Fruit fly (Drosophila melanogaster) whole organism, embryonic: ENCODE data around the gene CG9133.

Experiments
- CG10366 ChIP-seq: fragments of 200-800 bp; sonication (Bioruptor generic); IDR thresholded peaks from 2 replicates; pipeline ENCODE4 v1.3.6; 2022; ENCODE audit warnings: missing biosample characterization, missing genetic modification characterization
- CG11456 ChIP-seq: fragments of 200-800 bp; sonication (Bioruptor generic); IDR thresholded peaks from 3 replicates; pipeline ENCODE4 v1.3.6; 2022; ENCODE audit warnings: missing biosample characterization, missing genetic modification characterization
- CG12744 ChIP-seq: fragments of 200-800 bp; sonication (Bioruptor generic); optimal IDR thresholded peaks from 2 replicates; lab custom pipeline; 2016; ENCODE audit warnings: missing biosample characterization, missing genetic modification characterization
- CG12769 ChIP-seq: fragments of 200-800 bp; sonication (Bioruptor generic); optimal IDR thresholded peaks from 2 replicates; lab custom pipeline; 2019; ENCODE audit warnings: missing biosample characterization, mild to moderate bottlenecking, missing genetic modification characterization, moderate library complexity
- CG15601 ChIP-seq: fragments of 200-800 bp; sonication (Bioruptor generic); optimal IDR thresholded peaks from 3 replicates; lab custom pipeline; 2019; ENCODE audit warnings: missing biosample characterization, mild to moderate bottlenecking, missing genetic modification characterization, moderate library complexity
- CG18476 ChIP-seq: fragments of 200-800 bp; sonication (Bioruptor generic); optimal IDR thresholded peaks from 2 replicates; lab custom pipeline; 2016; ENCODE audit warnings: missing biosample characterization, mild to moderate bottlenecking, missing genetic modification characterization
- CG18764 ChIP-seq: fragments of 200-800 bp; sonication (Bioruptor generic); optimal IDR thresholded peaks from 3 replicates; lab custom pipeline; 2016; ENCODE audit warnings: missing biosample characterization, missing genetic modification characterization
- CG3163 ChIP-seq: fragments of 200-800 bp; sonication (Bioruptor generic); optimal IDR thresholded peaks from 3 replicates; lab custom pipeline; 2016; ENCODE audit warnings: missing biosample characterization, missing genetic modification characterization
- CG6175 ChIP-seq: fragments of 200-800 bp; sonication (Bioruptor generic); IDR thresholded peaks from 3 replicates; pipeline ENCODE4 v1.3.6; 2022; ENCODE audit warnings: missing biosample characterization, missing genetic modification characterization
- CG6689 ChIP-seq: fragments of 200-800 bp; sonication (Bioruptor generic); IDR thresholded peaks from 2 replicates; pipeline ENCODE4 v1.3.6; 2022; ENCODE audit warnings: missing biosample characterization, missing genetic modification characterization
- CG6791 ChIP-seq: fragments of 200-800 bp; sonication (Bioruptor generic); IDR thresholded peaks from 3 replicates; pipeline ENCODE4 v1.3.6; 2022; ENCODE audit warnings: missing biosample characterization, missing genetic modification characterization; ENCODE audit not compliant: partially characterized antibody
- CG6854 ChIP-seq: fragments of 200-800 bp; sonication (Bioruptor generic); optimal IDR thresholded peaks from 3 replicates; lab custom pipeline; 2017; ENCODE audit warnings: missing biosample characterization, mild to moderate bottlenecking, missing genetic modification characterization
- CG8089 ChIP-seq: fragments of 200-800 bp; sonication (Bioruptor generic); optimal IDR thresholded peaks from 3 replicates; lab custom pipeline; 2016; ENCODE audit warnings: missing biosample characterization, missing genetic modification characterization
- CG8290 ChIP-seq, 3 experiments: fragments of 200-800 bp; sonication (Bioruptor generic); optimal IDR thresholded peaks; 2 replicates each; lab custom pipeline; 2016 to 2019; ENCODE audit warnings: missing biosample characterization in 3 of 3, missing genetic modification characterization in 3 of 3, mild to moderate bottlenecking in 2 of 3, moderate library complexity in 1 of 3
- CG9727 ChIP-seq: fragments of 200-800 bp; sonication (Bioruptor generic); optimal IDR thresholded peaks from 3 replicates; lab custom pipeline; 2017; ENCODE audit warnings: missing biosample characterization, mild to moderate bottlenecking, missing genetic modification characterization
- ERR ChIP-seq: fragments of 200-800 bp; sonication (Bioruptor generic); optimal IDR thresholded peaks from 2 replicates; lab custom pipeline; 2016; ENCODE audit warnings: missing biosample characterization, missing genetic modification characterization
- HmgZ ChIP-seq: fragments of 200-800 bp; sonication (Bioruptor generic); optimal IDR thresholded peaks from 2 replicates; lab custom pipeline; 2018; ENCODE audit warnings: missing biosample characterization, mild to moderate bottlenecking, missing genetic modification characterization
- Hr78 ChIP-seq, 2 experiments: fragments of 200-800 bp in 1 of 2; fragments of >200 bp in 1 of 2; sonication (Bioruptor generic) in 1 of 2; optimal IDR thresholded peaks; 2 replicates each; lab custom pipeline; 2017 to 2019; ENCODE audit warnings: missing biosample characterization in 2 of 2, missing genetic modification characterization in 2 of 2, mild to moderate bottlenecking in 1 of 2, moderate library complexity in 1 of 2
- Jarid2 ChIP-seq: fragments of 200-800 bp; sonication (Bioruptor generic); optimal IDR thresholded peaks from 3 replicates; lab custom pipeline; 2017; ENCODE audit warnings: mild to moderate bottlenecking, missing biosample characterization, missing genetic modification reagents, missing genetic modification characterization
- Med ChIP-seq: fragments of 200-800 bp; sonication (Bioruptor generic); peaks from one replicate; lab custom pipeline; 2016; ENCODE audit warnings: missing biosample characterization, missing genetic modification characterization, mild to moderate bottlenecking, inconsistent platforms, moderate library complexity
- Ssrp ChIP-seq: fragments of 200-800 bp; sonication (Bioruptor generic); optimal IDR thresholded peaks from 2 replicates; lab custom pipeline; 2018; ENCODE audit warnings: missing biosample characterization, mild to moderate bottlenecking, missing genetic modification characterization, moderate library complexity
- Trl ChIP-seq, 3 experiments: fragments of >200 bp in 2 of 3; fragments of 200-800 bp in 1 of 3; sonication (Bioruptor generic) in 1 of 3; optimal IDR thresholded peaks; 2 replicates in 1 of 3; 3 replicates in 2 of 3; lab custom pipeline; 2016 to 2017; ENCODE audit warnings: missing biosample characterization in 1 of 3, missing genetic modification characterization in 1 of 3
- ap ChIP-seq: fragments of 200-800 bp; sonication (Bioruptor generic); IDR thresholded peaks from 2 replicates; pipeline ENCODE4 v1.3.6; 2022; ENCODE audit warnings: missing biosample characterization, missing genetic modification characterization
- az2 ChIP-seq: fragments of 200-800 bp; sonication (Bioruptor generic); optimal IDR thresholded peaks from 3 replicates; lab custom pipeline; 2016; ENCODE audit warnings: missing biosample characterization, missing genetic modification characterization
- cg ChIP-seq: fragments of 200-800 bp; sonication (Bioruptor generic); optimal IDR thresholded peaks from 3 replicates; lab custom pipeline; 2019; ENCODE audit warnings: missing biosample characterization, mild to moderate bottlenecking, missing genetic modification characterization, moderate library complexity
- chinmo ChIP-seq: fragments of 200-800 bp; sonication (Bioruptor generic); IDR thresholded peaks from 4 replicates; pipeline ENCODE4 v1.3.6; 2022; ENCODE audit warnings: missing biosample characterization, missing genetic modification characterization; ENCODE audit not compliant: partially characterized antibody
- ftz-f1 ChIP-seq: fragments of 200-800 bp; sonication (Bioruptor generic); optimal IDR thresholded peaks from 2 replicates; lab custom pipeline; 2016; ENCODE audit warnings: missing biosample characterization, missing genetic modification characterization
- gcm ChIP-seq: fragments of 200-800 bp; sonication (Bioruptor generic); optimal IDR thresholded peaks from 2 replicates; lab custom pipeline; 2019; ENCODE audit warnings: missing biosample characterization, mild to moderate bottlenecking, missing genetic modification characterization, moderate library complexity
- gcm2 ChIP-seq: fragments of 200-800 bp; sonication (Bioruptor generic); optimal IDR thresholded peaks from 2 replicates; lab custom pipeline; 2016; ENCODE audit warnings: missing biosample characterization, missing genetic modification characterization
- gt ChIP-seq: fragments of 200-800 bp; sonication (Bioruptor generic); IDR thresholded peaks from 2 replicates; pipeline ENCODE4 v1.3.6; 2022; ENCODE audit warnings: missing biosample characterization, missing genetic modification characterization
- ham ChIP-seq: fragments of 200-800 bp; sonication (Bioruptor generic); IDR thresholded peaks from 2 replicates; pipeline ENCODE4 v1.3.6; 2022; ENCODE audit warnings: missing biosample characterization, missing genetic modification characterization
- hkb ChIP-seq, 2 experiments: fragments of 200-800 bp in 1 of 2; fragments of >200 bp in 1 of 2; sonication (Bioruptor generic) in 1 of 2; IDR thresholded peaks in 1 of 2; optimal IDR thresholded peaks in 1 of 2; 2 replicates each; pipeline versions ENCODE4 v1.3.6 to Lab custom; 2017 to 2022; ENCODE audit warnings: missing biosample characterization in 1 of 2, missing genetic modification characterization in 1 of 2
- jigr1 ChIP-seq: fragments of 200-800 bp; sonication (Bioruptor generic); IDR thresholded peaks from 3 replicates; pipeline ENCODE4 v1.3.6; 2022; ENCODE audit warnings: missing biosample characterization, missing genetic modification characterization
- jumu ChIP-seq: fragments of 200-800 bp; sonication (Bioruptor generic); optimal IDR thresholded peaks from 3 replicates; lab custom pipeline; 2016; ENCODE audit warnings: missing biosample characterization, missing genetic modification characterization
- lola ChIP-seq, 3 experiments: fragments of >200 bp in 2 of 3; fragments of 200-800 bp in 1 of 3; sonication (Bioruptor generic) in 1 of 3; optimal IDR thresholded peaks; 2 replicates each; lab custom pipeline; 2017 to 2019; ENCODE audit warnings: missing biosample characterization in 3 of 3, missing genetic modification characterization in 3 of 3, mild to moderate bottlenecking in 1 of 3, moderate library complexity in 1 of 3
- odd ChIP-seq: fragments of 200-800 bp; sonication (Bioruptor generic); optimal IDR thresholded peaks from 2 replicates; lab custom pipeline; 2017; ENCODE audit warnings: missing biosample characterization, mild to moderate bottlenecking, missing genetic modification characterization
- rib ChIP-seq: fragments of 200-800 bp; sonication (Bioruptor generic); IDR thresholded peaks from 2 replicates; pipeline ENCODE4 v1.3.6; 2022; ENCODE audit warnings: missing biosample characterization, missing genetic modification characterization
- row ChIP-seq: fragments of 200-800 bp; sonication (Bioruptor generic); IDR thresholded peaks from 3 replicates; pipeline ENCODE4 v1.3.6; 2022; ENCODE audit warnings: missing biosample characterization, missing genetic modification characterization
- scrt ChIP-seq: fragments of 200-800 bp; sonication (Bioruptor generic); optimal IDR thresholded peaks from 2 replicates; lab custom pipeline; 2018; ENCODE audit warnings: missing biosample characterization, mild to moderate bottlenecking, missing genetic modification characterization, moderate library complexity
- sd ChIP-seq: fragments of 200-800 bp; sonication (Bioruptor generic); optimal IDR thresholded peaks from 3 replicates; lab custom pipeline; 2018; ENCODE audit warnings: missing biosample characterization, mild to moderate bottlenecking, missing genetic modification characterization, moderate library complexity
- sens-2 ChIP-seq: fragments of 200-800 bp; sonication (Bioruptor generic); IDR thresholded peaks from 2 replicates; pipeline ENCODE4 v1.3.6; 2022; ENCODE audit warnings: missing biosample characterization, missing genetic modification characterization
- sima ChIP-seq: fragments of 200-800 bp; sonication (Bioruptor generic); optimal IDR thresholded peaks from 2 replicates; lab custom pipeline; 2016; ENCODE audit warnings: missing biosample characterization, missing genetic modification characterization
- sug ChIP-seq: fragments of 200-800 bp; optimal IDR thresholded peaks from 2 replicates; lab custom pipeline; 2019; ENCODE audit warnings: missing biosample characterization, mild to moderate bottlenecking, missing genetic modification characterization, moderate library complexity
- unpg ChIP-seq: fragments of 200-800 bp; sonication (Bioruptor generic); optimal IDR thresholded peaks from 3 replicates; lab custom pipeline; 2018; ENCODE audit warnings: missing biosample characterization, mild to moderate bottlenecking, missing genetic modification characterization, moderate library complexity
- usp ChIP-seq: fragments of >200 bp; optimal IDR thresholded peaks from 2 replicates; lab custom pipeline; 2017; ENCODE audit warnings: missing biosample characterization, missing genetic modification characterization
- vvl ChIP-seq: fragments of 200-800 bp; sonication (Bioruptor generic); IDR thresholded peaks from 2 replicates; pipeline ENCODE4 v1.3.6; 2022; ENCODE audit warnings: missing biosample characterization, missing genetic modification characterization

Gene CG9133

DNA sequence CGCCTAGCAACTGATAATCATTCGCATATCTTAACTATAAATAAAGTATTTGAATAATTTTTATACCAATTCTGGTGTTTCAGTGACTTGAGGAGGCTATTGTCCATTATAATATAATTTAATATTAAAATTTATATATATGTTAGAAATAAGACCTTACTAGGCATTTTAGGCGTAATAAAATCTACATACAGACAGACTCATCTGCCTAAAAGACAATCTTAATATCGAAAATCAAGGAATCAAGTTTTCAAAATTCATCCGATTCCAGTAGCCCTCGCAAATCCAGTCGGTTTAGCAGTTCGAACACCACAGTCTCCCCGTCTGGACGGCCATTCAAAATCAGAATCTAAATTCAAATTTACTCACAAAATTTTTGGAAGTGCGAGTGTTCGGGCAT lies at the start of gene CG9133, which contains the start of gene CG9130:
Gene CG9133 (plus strand): TSS at position 301 of the 400 bp plus-strand sequence.
Gene CG9130 (plus strand): TSS at position 301 of the 400 bp plus-strand sequence.
- TF ChIP-seq CG6854 (GFP tag; lab: Kevin White, UChicago) (no peak), CG12744 (GFP tag; lab: Kevin White, UChicago) (no peak), usp (GFP tag; lab: Kevin White, UChicago) (no peak), scrt (GFP tag; lab: Kevin White, UChicago) (no peak), CG3163 (GFP tag; lab: Kevin White, UChicago) (no peak), ftz-f1 (GFP tag; lab: Kevin White, UChicago) (no peak), jumu (GFP tag; lab: Kevin White, UChicago) (no peak), Hr78 (GFP tag; optimal IDR thresholded peaks at IDR 0.05; lab: Kevin White, UChicago) (no peak), CG15601 (tag; lab: Kevin White, UChicago) (no peak), Jarid2 (GFP tag; lab: Kevin White, UChicago) (no peak), hkb (optimal IDR thresholded peaks at IDR 0.05; lab: Kevin White, UChicago) (no peak), hkb (GFP tag; IDR thresholded peaks at IDR 0.05; lab: Robert Waterston, UW) (no peak), HmgZ (no peak), ham (GFP tag; lab: Robert Waterston, UW) (no peak), CG6791 (GFP tag; lab: Robert Waterston, UW) (no peak), gcm (GFP tag; lab: Kevin White, UChicago) (no peak), cg (no peak), CG6175 (no peak), lola (GFP tag; optimal IDR thresholded peaks at IDR 0.05; lab: Kevin White, UChicago) (no peak), jigr1 (GFP tag; lab: Robert Waterston, UW) (no peak), unpg (GFP tag; lab: Kevin White, UChicago) (no peak)

DNA sequence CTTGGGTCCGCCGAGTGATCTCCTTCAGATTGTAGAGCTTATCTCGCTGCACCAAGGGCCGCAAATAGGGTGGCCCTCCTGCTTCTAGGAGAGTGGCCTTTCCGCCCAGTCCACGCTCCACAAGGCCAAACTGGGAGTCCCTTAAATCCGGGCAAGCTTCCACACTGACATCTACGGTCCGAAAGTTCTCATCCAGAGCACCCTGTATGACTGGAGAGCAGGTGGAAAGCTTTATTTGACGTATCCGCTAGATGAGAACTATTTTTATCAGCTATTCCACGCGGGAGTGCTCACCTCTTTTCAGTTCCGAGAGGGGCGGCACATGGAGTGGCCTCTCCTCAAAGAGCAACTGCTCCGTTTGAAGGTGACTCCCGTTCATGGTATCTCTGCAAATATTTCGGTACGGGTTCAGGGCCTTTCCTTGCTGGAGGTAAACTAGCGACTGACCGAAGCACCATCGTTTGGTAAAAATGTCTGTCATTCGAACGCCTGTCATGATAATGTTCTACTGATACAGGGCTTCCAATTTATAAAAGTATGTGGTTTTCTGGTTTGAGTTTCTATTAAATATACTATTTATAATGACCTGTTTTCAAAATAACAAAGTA lies 49.1 kb upstream of the CG9133 start, which contains the start of gene meep:
Gene meep (minus strand): TSS at position 449 of the 608 bp plus-strand sequence.
- TF ChIP-seq chinmo (GFP tag; lab: Robert Waterston, UW) (0 out of 4 replicates have a peak, but pooled peaks have one; percentile 46), Ssrp (tag; lab: Kevin White, UChicago) (no peak), CG9727 (GFP tag; lab: Kevin White, UChicago) (no peak), az2 (no peak), CG10366 (GFP tag; lab: Robert Waterston, UW) (peak; percentile 11; the same call in 1 of the 2 replicates), CG6689 (GFP tag; lab: Robert Waterston, UW) (no peak), rib (no peak), odd (no peak), sens-2 (GFP tag; lab: Robert Waterston, UW) (no peak), ERR (GFP tag; lab: Kevin White, UChicago) (peak; percentile 76), gcm2 (GFP tag; lab: Kevin White, UChicago) (no peak), CG18476 (GFP tag; lab: Kevin White, UChicago) (no peak), Trl (optimal IDR thresholded peaks at IDR 0.05; lab: Kevin White, UChicago) (peak; percentile 11 to 37), Trl (GFP tag; optimal IDR thresholded peaks at IDR 0.05; lab: Kevin White, UChicago) (no peak), ap (GFP tag; lab: Robert Waterston, UW) (no peak), CG18764 (GFP tag; lab: Kevin White, UChicago) (no peak), CG11456 (GFP tag; lab: Robert Waterston, UW) (0 out of 3 replicates have a peak, but pooled peaks have one; percentile 33), CG8089 (GFP tag; lab: Kevin White, UChicago) (no peak), ftz-f1 (GFP tag; lab: Kevin White, UChicago) (peak; percentile 60), vvl (GFP tag; lab: Robert Waterston, UW) (no peak), gt (no peak), sd (tag; lab: Kevin White, UChicago) (peak; percentile 63), sug (peak; percentile 93), CG8290 (GFP tag; optimal IDR thresholded peaks at IDR 0.05; lab: Kevin White, UChicago) (no peak), CG8290 (tag; optimal IDR thresholded peaks at IDR 0.05; lab: Kevin White, UChicago) (peak in 1 of 2 experiments; percentile 15), CG12769 (tag; lab: Kevin White, UChicago) (peak; percentile 76), row (GFP tag; lab: Robert Waterston, UW) (0 out of 3 replicates have a peak, but pooled peaks have one; percentile 18), Med (GFP tag; lab: Kevin White, UChicago) (peak; percentile 55), sima (GFP tag; lab: Kevin White, UChicago) (no peak)
